Worm (Caenorhabditis elegans) whole organism, L4 larva: Measurements from ENCODE around the gene mcd-1.

Experiments
- aha-1 ChIP-seq: fragments of 150-350 bp; peaks from one replicate; lab custom pipeline; 2014; ENCODE audit warnings: missing biosample characterization, missing genetic modification characterization
- duxl-1 ChIP-seq: sonication (generic microtip); optimal IDR thresholded peaks from 2 replicates; lab custom pipeline; 2016; ENCODE audit warnings: mild to moderate bottlenecking, missing genetic modification characterization, moderate library complexity, missing compliant biosample characterization; ENCODE audit not compliant: poor library complexity
- lin-13 ChIP-seq: fragments of 150-350 bp; optimal IDR thresholded peaks from 2 replicates; lab custom pipeline; 2014; ENCODE audit warnings: missing biosample characterization, missing genetic modification reagents, missing genetic modification characterization
- lin-15B ChIP-seq: fragments of 150-350 bp; sonication (generic microtip); optimal IDR thresholded peaks from 3 replicates; lab custom pipeline; 2014; ENCODE audit warnings: missing biosample characterization, missing genetic modification characterization
- unc-62 ChIP-seq, 3 experiments: fragments of 150-350 bp in 1 of 3; sonication (generic microtip); optimal IDR thresholded peaks in 2 of 3; peaks in 1 of 3; 1 replicate in 1 of 3; 2 replicates in 2 of 3; lab custom pipeline; 2014 to 2017; ENCODE audit warnings: missing biosample characterization in 3 of 3, missing genetic modification characterization in 3 of 3, missing genetic modification reagents in 3 of 3, missing genotype in 1 of 3
- ztf-7 ChIP-seq: fragments of 150-350 bp; optimal IDR thresholded peaks from 2 replicates; lab custom pipeline; 2014; ENCODE audit warnings: missing biosample characterization, missing genetic modification characterization

ce11 chrII:13855352-13855751 is 33.0 kb upstream of the mcd-1 start:
- TF ChIP-seq duxl-1 (tag; lab: Kevin White, UChicago): no peak
- no peak for TF ChIP-seq lin-13
- no peak for TF ChIP-seq aha-1
- peak in 1 of 2 experiments; percentile 42 for TF ChIP-seq unc-62 (GFP tag; optimal IDR thresholded peaks at IDR 0.05 in 1 of 2; lab: Kevin White, UChicago)
- TF ChIP-seq unc-62 (tag; optimal IDR thresholded peaks at IDR 0.05; lab: Kevin White, UChicago): no peak
- no peak for TF ChIP-seq lin-15B
- no peak for TF ChIP-seq ztf-7
